Fruit fly (Drosophila melanogaster) whole organism, embryonic: Measurements from ENCODE around the gene CG34148.

Source experiments
- Adf1 ChIP-seq: fragments of 200-800 bp; sonication (Bioruptor generic); IDR thresholded peaks from 2 replicates; pipeline ENCODE4 v1.3.6; 2022; ENCODE audit warnings: missing biosample characterization, missing genetic modification characterization
- Asciz ChIP-seq: fragments of 200-800 bp; sonication (Bioruptor generic); optimal IDR thresholded peaks from 2 replicates; lab custom pipeline; 2017; ENCODE audit warnings: missing biosample characterization, mild to moderate bottlenecking, missing genetic modification characterization, missing genetic modification reagents
- CG10543 ChIP-seq: fragments of 200-800 bp; sonication (Bioruptor generic); optimal IDR thresholded peaks from 3 replicates; lab custom pipeline; 2017; ENCODE audit warnings: missing biosample characterization, mild to moderate bottlenecking, missing genetic modification characterization, moderate library complexity
- CG11696 ChIP-seq: fragments of 200-800 bp; sonication (Bioruptor generic); IDR thresholded peaks from 2 replicates; pipeline ENCODE4 v1.3.6; 2022; ENCODE audit warnings: missing biosample characterization, missing genetic modification characterization
- CG14050 ChIP-seq: fragments of 200-800 bp; sonication (Bioruptor generic); IDR thresholded peaks from 3 replicates; pipeline ENCODE4 v1.3.6; 2022; ENCODE audit warnings: missing biosample characterization, missing genetic modification characterization
- CG15073 ChIP-seq: fragments of 200-800 bp; sonication (Bioruptor generic); optimal IDR thresholded peaks from 2 replicates; lab custom pipeline; 2016; ENCODE audit warnings: missing biosample characterization, missing genetic modification characterization
- CG1529 ChIP-seq: fragments of 200-800 bp; sonication (Bioruptor generic); optimal IDR thresholded peaks from 3 replicates; lab custom pipeline; 2018; ENCODE audit warnings: missing biosample characterization, missing genetic modification characterization
- CG15601 ChIP-seq: fragments of 200-800 bp; sonication (Bioruptor generic); optimal IDR thresholded peaks from 3 replicates; lab custom pipeline; 2019; ENCODE audit warnings: missing biosample characterization, mild to moderate bottlenecking, missing genetic modification characterization, moderate library complexity
- CG17361 ChIP-seq: fragments of 200-800 bp; sonication (Bioruptor generic); IDR thresholded peaks from 3 replicates; pipeline ENCODE4 v1.3.6; 2022; ENCODE audit warnings: missing biosample characterization, missing genetic modification characterization
- CG17912 ChIP-seq: fragments of 200-800 bp; sonication (Bioruptor generic); optimal IDR thresholded peaks from 2 replicates; lab custom pipeline; 2018; ENCODE audit warnings: missing biosample characterization, mild to moderate bottlenecking, missing genetic modification characterization
- CG30403 ChIP-seq: fragments of 200-800 bp; sonication (Bioruptor generic); optimal IDR thresholded peaks from 3 replicates; lab custom pipeline; 2016; ENCODE audit warnings: missing biosample characterization, missing genetic modification characterization
- CG30431 ChIP-seq: fragments of 200-800 bp; sonication (Bioruptor generic); optimal IDR thresholded peaks from 2 replicates; lab custom pipeline; 2017; ENCODE audit warnings: missing biosample characterization, missing genetic modification characterization
- CG31224 ChIP-seq: fragments of 200-800 bp; sonication (Bioruptor generic); IDR thresholded peaks from 2 replicates; pipeline ENCODE4 v1.3.6; 2022; ENCODE audit warnings: missing biosample characterization, missing genetic modification characterization
- CG3163 ChIP-seq: fragments of 200-800 bp; sonication (Bioruptor generic); optimal IDR thresholded peaks from 3 replicates; lab custom pipeline; 2016; ENCODE audit warnings: missing biosample characterization, missing genetic modification characterization
- CG33557 ChIP-seq: fragments of 200-800 bp; sonication (Bioruptor generic); optimal IDR thresholded peaks from 2 replicates; lab custom pipeline; 2019; ENCODE audit warnings: missing biosample characterization, mild to moderate bottlenecking, missing genetic modification characterization, moderate library complexity
- CG3407 ChIP-seq: fragments of 200-800 bp; sonication (Bioruptor generic); optimal IDR thresholded peaks from 2 replicates; lab custom pipeline; 2018; ENCODE audit warnings: missing biosample characterization, mild to moderate bottlenecking, missing genetic modification characterization
- CG42726 ChIP-seq: fragments of 200-800 bp; sonication (Bioruptor generic); IDR thresholded peaks from 2 replicates; pipeline ENCODE4 v1.3.6; 2022; ENCODE audit warnings: missing biosample characterization, missing genetic modification characterization; ENCODE audit not compliant: partially characterized antibody
- CG4854 ChIP-seq: fragments of 200-800 bp; sonication (Bioruptor generic); optimal IDR thresholded peaks from 2 replicates; lab custom pipeline; 2016; ENCODE audit warnings: missing biosample characterization, missing genetic modification characterization, inconsistent platforms
- CG5953 ChIP-seq: fragments of 200-800 bp; sonication (Bioruptor generic); IDR thresholded peaks from 2 replicates; pipeline ENCODE4 v1.3.6; 2022; ENCODE audit warnings: missing biosample characterization, missing genetic modification characterization
- CG7372 ChIP-seq: fragments of 200-800 bp; sonication (Bioruptor generic); IDR thresholded peaks from 2 replicates; pipeline ENCODE4 v1.3.6; 2022; ENCODE audit warnings: missing biosample characterization, missing genetic modification characterization
- CG8359 ChIP-seq: fragments of 200-800 bp; sonication (Bioruptor generic); optimal IDR thresholded peaks from 2 replicates; lab custom pipeline; 2017; ENCODE audit warnings: missing biosample characterization, mild to moderate bottlenecking, missing genetic modification characterization, borderline replicate concordance
- CG8388 ChIP-seq: fragments of 200-800 bp; sonication (Bioruptor generic); optimal IDR thresholded peaks from 2 replicates; lab custom pipeline; 2019; ENCODE audit warnings: missing biosample characterization, mild to moderate bottlenecking, missing genetic modification characterization, moderate library complexity
- HLH54F ChIP-seq: fragments of 200-800 bp; sonication (Bioruptor generic); optimal IDR thresholded peaks from 3 replicates; lab custom pipeline; 2016; ENCODE audit warnings: missing biosample characterization, missing genetic modification characterization
- Hey ChIP-seq: fragments of 200-800 bp; sonication (Bioruptor generic); optimal IDR thresholded peaks from 3 replicates; lab custom pipeline; 2018; ENCODE audit warnings: missing biosample characterization, mild to moderate bottlenecking, missing genetic modification characterization
- HmgD ChIP-seq: fragments of 200-800 bp; sonication (Bioruptor generic); optimal IDR thresholded peaks from 3 replicates; lab custom pipeline; 2016; ENCODE audit warnings: missing biosample characterization, missing genetic modification characterization
- Hr39 ChIP-seq: fragments of >200 bp; optimal IDR thresholded peaks from 2 replicates; lab custom pipeline; 2017
- Neu2 ChIP-seq: fragments of 200-800 bp; sonication (Bioruptor generic); optimal IDR thresholded peaks from 3 replicates; lab custom pipeline; 2016; ENCODE audit warnings: missing biosample characterization, missing genetic modification characterization, borderline replicate concordance
- Oli ChIP-seq: fragments of 200-800 bp; sonication (Bioruptor generic); optimal IDR thresholded peaks from 2 replicates; lab custom pipeline; 2018; ENCODE audit warnings: missing biosample characterization, mild to moderate bottlenecking, missing genetic modification characterization, moderate library complexity
- Usf ChIP-seq: fragments of 200-800 bp; sonication (Bioruptor generic); optimal IDR thresholded peaks from 2 replicates; lab custom pipeline; 2017; ENCODE audit warnings: missing genotype, missing biosample characterization, missing genetic modification characterization
- Xbp1 ChIP-seq: fragments of 200-800 bp; sonication (Bioruptor generic); optimal IDR thresholded peaks from 3 replicates; lab custom pipeline; 2016; ENCODE audit warnings: missing biosample characterization, mild to moderate bottlenecking, missing genetic modification characterization
- YL-1 ChIP-seq: fragments of 200-800 bp; sonication (Bioruptor generic); optimal IDR thresholded peaks from 3 replicates; lab custom pipeline; 2017; ENCODE audit warnings: missing biosample characterization, mild to moderate bottlenecking, missing genetic modification characterization
- abd-A ChIP-seq: fragments of 200-800 bp; sonication (Bioruptor generic); optimal IDR thresholded peaks from 3 replicates; lab custom pipeline; 2019; ENCODE audit warnings: missing biosample characterization, mild to moderate bottlenecking, missing genetic modification characterization, moderate library complexity
- ap ChIP-seq: fragments of 200-800 bp; sonication (Bioruptor generic); IDR thresholded peaks from 2 replicates; pipeline ENCODE4 v1.3.6; 2022; ENCODE audit warnings: missing biosample characterization, missing genetic modification characterization
- ase ChIP-seq: fragments of 200-800 bp; sonication (Bioruptor generic); IDR thresholded peaks from 3 replicates; pipeline ENCODE4 v1.3.6; 2022; ENCODE audit warnings: missing biosample characterization, missing genetic modification characterization
- bowl ChIP-seq: fragments of 200-800 bp; sonication (Bioruptor generic); IDR thresholded peaks from 2 replicates; pipeline ENCODE4 v1.3.6; 2022; ENCODE audit warnings: missing biosample characterization, missing genetic modification characterization
- cg ChIP-seq: fragments of 200-800 bp; sonication (Bioruptor generic); optimal IDR thresholded peaks from 3 replicates; lab custom pipeline; 2019; ENCODE audit warnings: missing biosample characterization, mild to moderate bottlenecking, missing genetic modification characterization, moderate library complexity
- chinmo ChIP-seq: fragments of 200-800 bp; sonication (Bioruptor generic); IDR thresholded peaks from 4 replicates; pipeline ENCODE4 v1.3.6; 2022; ENCODE audit warnings: missing biosample characterization, missing genetic modification characterization; ENCODE audit not compliant: partially characterized antibody
- gcm ChIP-seq: fragments of 200-800 bp; sonication (Bioruptor generic); optimal IDR thresholded peaks from 2 replicates; lab custom pipeline; 2019; ENCODE audit warnings: missing biosample characterization, mild to moderate bottlenecking, missing genetic modification characterization, moderate library complexity
- hbn ChIP-seq: fragments of 200-800 bp; sonication (Bioruptor generic); IDR thresholded peaks from 2 replicates; pipeline ENCODE4 v1.3.6; 2022; ENCODE audit warnings: missing biosample characterization, missing genetic modification characterization; ENCODE audit not compliant: partially characterized antibody
- kni ChIP-seq: fragments of 200-800 bp; sonication (Bioruptor generic); optimal IDR thresholded peaks from 3 replicates; lab custom pipeline; 2017; ENCODE audit warnings: mild to moderate bottlenecking, missing biosample characterization, missing genetic modification reagents, missing genetic modification characterization
- org-1 ChIP-seq: fragments of 200-800 bp; sonication (Bioruptor generic); optimal IDR thresholded peaks from 2 replicates; lab custom pipeline; 2017; ENCODE audit warnings: missing biosample characterization, missing genetic modification characterization
- pita ChIP-seq: fragments of 200-800 bp; sonication (Bioruptor generic); optimal IDR thresholded peaks from 2 replicates; lab custom pipeline; 2017; ENCODE audit warnings: missing biosample characterization, mild to moderate bottlenecking, missing genetic modification characterization
- pnt ChIP-seq: fragments of 200-800 bp; sonication (Bioruptor generic); optimal IDR thresholded peaks from 3 replicates; lab custom pipeline; 2016; ENCODE audit warnings: missing biosample characterization, missing genetic modification characterization
- pros ChIP-seq: fragments of 200-800 bp; sonication (Bioruptor generic); optimal IDR thresholded peaks from 3 replicates; lab custom pipeline; 2019; ENCODE audit warnings: missing biosample characterization, mild to moderate bottlenecking, missing genetic modification characterization, moderate library complexity
- ranshi ChIP-seq: fragments of 200-800 bp; sonication (Bioruptor generic); IDR thresholded peaks from 2 replicates; pipeline ENCODE4 v1.3.6; 2022; ENCODE audit warnings: missing biosample characterization, missing genetic modification characterization
- rib ChIP-seq: fragments of 200-800 bp; sonication (Bioruptor generic); IDR thresholded peaks from 2 replicates; pipeline ENCODE4 v1.3.6; 2022; ENCODE audit warnings: missing biosample characterization, missing genetic modification characterization
- sd ChIP-seq: fragments of 200-800 bp; sonication (Bioruptor generic); optimal IDR thresholded peaks from 3 replicates; lab custom pipeline; 2018; ENCODE audit warnings: missing biosample characterization, mild to moderate bottlenecking, missing genetic modification characterization, moderate library complexity
- sob ChIP-seq: fragments of 200-800 bp; sonication (Bioruptor generic); IDR thresholded peaks from 2 replicates; pipeline ENCODE4 v1.3.6; 2022; ENCODE audit warnings: missing biosample characterization, missing genetic modification characterization
- twi ChIP-seq: fragments of 200-800 bp; optimal IDR thresholded peaks from 2 replicates; lab custom pipeline; 2019; ENCODE audit warnings: missing biosample characterization, mild to moderate bottlenecking, missing genetic modification characterization, moderate library complexity
- z ChIP-seq: fragments of 200-800 bp; sonication (Bioruptor generic); IDR thresholded peaks from 3 replicates; pipeline ENCODE4 v1.3.6; 2022; ENCODE audit warnings: missing biosample characterization, missing genetic modification characterization
- zen ChIP-seq: fragments of 200-800 bp; sonication (Bioruptor generic); optimal IDR thresholded peaks from 3 replicates; lab custom pipeline; 2018; ENCODE audit warnings: missing biosample characterization, mild to moderate bottlenecking, missing genetic modification characterization, moderate library complexity

Gene CG34148

dm6 chr3R:21848987-21849442, 29.5 kb downstream of the CG34148 start (continued):
- no peak for TF ChIP-seq twi
- peak; percentile 26 for TF ChIP-seq CG4854 (GFP tag; lab: Kevin White, UChicago)
- no peak for TF ChIP-seq bowl (GFP tag; lab: Robert Waterston, UW)
- no peak for TF ChIP-seq pros
- peak; percentile 61 for TF ChIP-seq pnt
- TF ChIP-seq Xbp1 (GFP tag; lab: Kevin White, UChicago): peak; percentile 67
- TF ChIP-seq rib: no peak
- peak; percentile 80 for TF ChIP-seq CG30403 (GFP tag; lab: Kevin White, UChicago)
- no peak for TF ChIP-seq Hey
- TF ChIP-seq CG8359 (GFP tag; lab: Kevin White, UChicago): peak; percentile 61
- TF ChIP-seq CG14050 (GFP tag; lab: Robert Waterston, UW): peak; percentile 21; the same call in 2 of the 3 replicates
- 0 out of 3 replicates have a peak, but pooled peaks have one; percentile 26 for TF ChIP-seq ase (GFP tag; lab: Robert Waterston, UW)
- TF ChIP-seq org-1 (GFP tag; lab: Kevin White, UChicago): peak; percentile 78
- TF ChIP-seq CG17912: no peak
- TF ChIP-seq cg (GFP tag; lab: Kevin White, UChicago): no peak
- TF ChIP-seq Asciz: peak; percentile 78
- TF ChIP-seq pita (GFP tag; lab: Kevin White, UChicago): no peak
- TF ChIP-seq CG7372 (GFP tag; lab: Robert Waterston, UW): no peak
- peak; percentile 69 for TF ChIP-seq CG33557 (GFP tag; lab: Kevin White, UChicago)
- no peak for TF ChIP-seq sd
- TF ChIP-seq CG1529: peak; percentile 69
- no peak for TF ChIP-seq HmgD
- no peak for TF ChIP-seq z (GFP tag; lab: Robert Waterston, UW)
- peak; percentile 3 for TF ChIP-seq kni
- TF ChIP-seq CG15601: peak; percentile 56
- no peak for TF ChIP-seq hbn (GFP tag; lab: Robert Waterston, UW)
- TF ChIP-seq YL-1 (GFP tag; lab: Kevin White, UChicago): no peak
- TF ChIP-seq CG30431 (GFP tag; lab: Kevin White, UChicago): peak; percentile 66
- peak; percentile 87 for TF ChIP-seq CG11696 (GFP tag; lab: Robert Waterston, UW)
- TF ChIP-seq CG3407 (GFP tag; lab: Kevin White, UChicago): peak; percentile 46
- peak; percentile 38; the same call in 1 of the 2 replicates for TF ChIP-seq ranshi (GFP tag; lab: Robert Waterston, UW)
- no peak for TF ChIP-seq abd-A (tag; lab: Kevin White, UChicago)
- TF ChIP-seq CG10543 (GFP tag; lab: Kevin White, UChicago): no peak
- TF ChIP-seq CG5953 (GFP tag; lab: Robert Waterston, UW): no peak
- peak; percentile 32 for TF ChIP-seq HLH54F
- TF ChIP-seq CG17361: peak; percentile 86
- TF ChIP-seq zen (tag; lab: Kevin White, UChicago): peak; percentile 82
- no peak for TF ChIP-seq CG42726 (GFP tag; lab: Robert Waterston, UW)
- no peak for TF ChIP-seq Hr39 (lab: Kevin White, UChicago)
- peak; percentile 37; the same call in 1 of the 2 replicates for TF ChIP-seq sob (GFP tag; lab: Robert Waterston, UW)
- TF ChIP-seq CG8388 (GFP tag; lab: Kevin White, UChicago): peak; percentile 77
- no peak for TF ChIP-seq chinmo
- no peak for TF ChIP-seq CG15073 (GFP tag; lab: Kevin White, UChicago)
- no peak for TF ChIP-seq Neu2 (GFP tag; lab: Kevin White, UChicago)
- no peak for TF ChIP-seq ap (GFP tag; lab: Robert Waterston, UW)
- peak; percentile 78 for TF ChIP-seq Oli (tag; lab: Kevin White, UChicago)
- TF ChIP-seq Usf (GFP tag; lab: Kevin White, UChicago): no peak
- no peak for TF ChIP-seq CG31224 (GFP tag; lab: Robert Waterston, UW)
- peak; percentile 67 for TF ChIP-seq gcm (GFP tag; lab: Kevin White, UChicago)
- TF ChIP-seq Adf1 (GFP tag; lab: Robert Waterston, UW): no peak
- no peak for TF ChIP-seq CG3163
